Fruit fly (Drosophila melanogaster) whole organism, embryonic: ENCODE measurements around the gene Smox.

Source experiments
- ATbp ChIP-seq: fragments of 200-800 bp; sonication (Bioruptor generic); optimal IDR thresholded peaks from 2 replicates; lab custom pipeline; 2017; ENCODE audit warnings: missing biosample characterization, mild to moderate bottlenecking, missing genetic modification characterization, missing genetic modification reagents
- Atf3 ChIP-seq: fragments of 200-800 bp; sonication (Bioruptor generic); optimal IDR thresholded peaks from 3 replicates; lab custom pipeline; 2016; ENCODE audit warnings: missing biosample characterization, missing genetic modification characterization
- Bdp1 ChIP-seq: fragments of 200-800 bp; sonication (Bioruptor generic); optimal IDR thresholded peaks from 3 replicates; lab custom pipeline; 2016; ENCODE audit warnings: missing biosample characterization, missing genetic modification characterization
- CG10267 ChIP-seq: fragments of 200-800 bp; sonication (Bioruptor generic); optimal IDR thresholded peaks from 2 replicates; lab custom pipeline; 2018; ENCODE audit warnings: missing biosample characterization, mild to moderate bottlenecking, missing genetic modification characterization, moderate library complexity
- CG10979 ChIP-seq: fragments of 200-800 bp; sonication (Bioruptor generic); optimal IDR thresholded peaks from 2 replicates; lab custom pipeline; 2018; ENCODE audit warnings: missing biosample characterization, mild to moderate bottlenecking, missing genetic modification characterization, moderate library complexity
- CG12236 ChIP-seq: fragments of 200-800 bp; sonication (Bioruptor generic); optimal IDR thresholded peaks from 2 replicates; lab custom pipeline; 2016; ENCODE audit warnings: missing biosample characterization, missing genetic modification characterization
- CG12942 ChIP-seq: fragments of 200-800 bp; sonication (Bioruptor generic); optimal IDR thresholded peaks from 3 replicates; lab custom pipeline; 2016; ENCODE audit warnings: missing biosample characterization, missing genetic modification characterization
- CG13624 ChIP-seq: fragments of 200-800 bp; sonication (Bioruptor generic); optimal IDR thresholded peaks from 2 replicates; lab custom pipeline; 2016; ENCODE audit warnings: missing biosample characterization, missing genetic modification characterization
- CG15696 ChIP-seq: fragments of 200-800 bp; sonication (Bioruptor generic); optimal IDR thresholded peaks from 2 replicates; lab custom pipeline; 2019; ENCODE audit warnings: missing biosample characterization, mild to moderate bottlenecking, missing genetic modification characterization, moderate library complexity
- CG1603 ChIP-seq: fragments of 200-800 bp; sonication (Bioruptor generic); optimal IDR thresholded peaks from 2 replicates; lab custom pipeline; 2019; ENCODE audit warnings: missing biosample characterization, mild to moderate bottlenecking, missing genetic modification characterization, moderate library complexity
- CG16863 ChIP-seq: fragments of 200-800 bp; sonication (Bioruptor generic); optimal IDR thresholded peaks from 3 replicates; lab custom pipeline; 2016; ENCODE audit warnings: missing biosample characterization, missing genetic modification characterization
- CG17829 ChIP-seq: fragments of 200-800 bp; optimal IDR thresholded peaks from 2 replicates; lab custom pipeline; 2019; ENCODE audit warnings: missing biosample characterization, mild to moderate bottlenecking, missing genetic modification characterization, moderate library complexity
- CG18011 ChIP-seq: fragments of 200-800 bp; sonication (Bioruptor generic); optimal IDR thresholded peaks from 2 replicates; lab custom pipeline; 2017; ENCODE audit warnings: missing biosample characterization, missing genetic modification characterization, mild to moderate bottlenecking, moderate library complexity, missing genotype
- CG18262 ChIP-seq: fragments of 200-800 bp; optimal IDR thresholded peaks from 3 replicates; lab custom pipeline; 2019; ENCODE audit warnings: missing biosample characterization, mild to moderate bottlenecking, missing genetic modification characterization, moderate library complexity
- CG2116 ChIP-seq: fragments of 200-800 bp; sonication (Bioruptor generic); optimal IDR thresholded peaks from 3 replicates; lab custom pipeline; 2018; ENCODE audit warnings: missing biosample characterization, mild to moderate bottlenecking, missing genetic modification characterization
- CG2678 ChIP-seq: fragments of 200-800 bp; sonication (Bioruptor generic); optimal IDR thresholded peaks from 3 replicates; lab custom pipeline; 2019; ENCODE audit warnings: missing biosample characterization, mild to moderate bottlenecking, missing genetic modification characterization, moderate library complexity
- CG30403 ChIP-seq: fragments of 200-800 bp; sonication (Bioruptor generic); optimal IDR thresholded peaks from 3 replicates; lab custom pipeline; 2016; ENCODE audit warnings: missing biosample characterization, missing genetic modification characterization
- CG33213 ChIP-seq: fragments of 200-800 bp; sonication (Bioruptor generic); optimal IDR thresholded peaks from 3 replicates; lab custom pipeline; 2016; ENCODE audit warnings: missing biosample characterization, missing genetic modification characterization
- CG33557 ChIP-seq: fragments of 200-800 bp; sonication (Bioruptor generic); optimal IDR thresholded peaks from 2 replicates; lab custom pipeline; 2019; ENCODE audit warnings: missing biosample characterization, mild to moderate bottlenecking, missing genetic modification characterization, moderate library complexity
- CG3407 ChIP-seq: fragments of 200-800 bp; sonication (Bioruptor generic); optimal IDR thresholded peaks from 2 replicates; lab custom pipeline; 2018; ENCODE audit warnings: missing biosample characterization, mild to moderate bottlenecking, missing genetic modification characterization
- CG7745 ChIP-seq: fragments of 200-800 bp; sonication (Bioruptor generic); optimal IDR thresholded peaks from 2 replicates; lab custom pipeline; 2018; ENCODE audit warnings: missing biosample characterization, mild to moderate bottlenecking, missing genetic modification characterization, moderate library complexity
- CG8089 ChIP-seq: fragments of 200-800 bp; sonication (Bioruptor generic); optimal IDR thresholded peaks from 3 replicates; lab custom pipeline; 2016; ENCODE audit warnings: missing biosample characterization, missing genetic modification characterization
- CG9727 ChIP-seq: fragments of 200-800 bp; sonication (Bioruptor generic); optimal IDR thresholded peaks from 3 replicates; lab custom pipeline; 2017; ENCODE audit warnings: missing biosample characterization, mild to moderate bottlenecking, missing genetic modification characterization
- CkIIα-i1 ChIP-seq: fragments of 200-800 bp; sonication (Bioruptor generic); IDR thresholded peaks from 2 replicates; pipeline ENCODE4 v1.3.6; 2022; ENCODE audit warnings: missing biosample characterization, missing genetic modification characterization
- Dref ChIP-seq: fragments of 200-800 bp; sonication (Bioruptor generic); IDR thresholded peaks from 2 replicates; pipeline ENCODE4 v1.3.6; 2022; ENCODE audit warnings: missing biosample characterization, missing genetic modification characterization
- Drgx ChIP-seq: fragments of 200-800 bp; sonication (Bioruptor generic); IDR thresholded peaks from 2 replicates; pipeline ENCODE4 v1.3.6; 2022; ENCODE audit warnings: missing biosample characterization, missing genetic modification characterization
- Ets65A ChIP-seq: fragments of 200-800 bp; sonication (Bioruptor generic); peaks from one replicate; lab custom pipeline; 2016; ENCODE audit warnings: missing biosample characterization, missing genetic modification characterization
- HLH3B ChIP-seq: fragments of 200-800 bp; sonication (Bioruptor generic); IDR thresholded peaks from 2 replicates; pipeline ENCODE4 v1.3.6; 2022; ENCODE audit warnings: missing biosample characterization, missing genetic modification characterization
- Max ChIP-seq: fragments of 200-800 bp; sonication (Bioruptor generic); optimal IDR thresholded peaks from 2 replicates; lab custom pipeline; 2016; ENCODE audit warnings: missing biosample characterization, mild to moderate bottlenecking, missing genetic modification characterization
- Opbp ChIP-seq: fragments of 200-800 bp; sonication (Bioruptor generic); IDR thresholded peaks from 3 replicates; pipeline ENCODE4 v1.3.6; 2022; ENCODE audit warnings: missing biosample characterization, missing genetic modification characterization; ENCODE audit not compliant: partially characterized antibody
- Sox100B ChIP-seq: fragments of 200-800 bp; sonication (Bioruptor generic); optimal IDR thresholded peaks from 3 replicates; lab custom pipeline; 2018; ENCODE audit warnings: missing biosample characterization, mild to moderate bottlenecking, missing genetic modification characterization
- TFAM ChIP-seq: fragments of 200-800 bp; sonication (Bioruptor generic); optimal IDR thresholded peaks from 2 replicates; lab custom pipeline; 2017; ENCODE audit warnings: missing biosample characterization, missing genetic modification characterization, inconsistent platforms
- ara ChIP-seq: fragments of 200-800 bp; sonication (Bioruptor generic); IDR thresholded peaks from 2 replicates; pipeline ENCODE4 v1.3.6; 2022; ENCODE audit warnings: missing biosample characterization, missing genetic modification characterization
- ato ChIP-seq: fragments of 200-800 bp; sonication (Bioruptor generic); IDR thresholded peaks from 2 replicates; pipeline ENCODE4 v1.3.6; 2022; ENCODE audit warnings: missing biosample characterization, missing genetic modification characterization; ENCODE audit not compliant: partially characterized antibody
- az2 ChIP-seq: fragments of 200-800 bp; sonication (Bioruptor generic); optimal IDR thresholded peaks from 3 replicates; lab custom pipeline; 2016; ENCODE audit warnings: missing biosample characterization, missing genetic modification characterization
- bsh ChIP-seq, 2 experiments: fragments of 200-800 bp; sonication (Bioruptor generic); optimal IDR thresholded peaks; 2 replicates each; lab custom pipeline; 2017 to 2018; ENCODE audit warnings: mild to moderate bottlenecking in 2 of 2, missing biosample characterization in 2 of 2, missing genetic modification characterization in 2 of 2, moderate library complexity in 1 of 2
- chif ChIP-seq, 2 experiments: fragments of 200-800 bp; sonication (Bioruptor generic); optimal IDR thresholded peaks; 3 replicates each; lab custom pipeline; 2016; ENCODE audit warnings: missing biosample characterization in 2 of 2, missing genetic modification characterization in 2 of 2
- chm ChIP-seq: fragments of 200-800 bp; sonication (Bioruptor generic); IDR thresholded peaks from 2 replicates; pipeline ENCODE4 v1.3.6; 2022; ENCODE audit warnings: missing biosample characterization, missing genetic modification characterization
- dmrt11E ChIP-seq: fragments of 200-800 bp; sonication (Bioruptor generic); optimal IDR thresholded peaks from 3 replicates; lab custom pipeline; 2018; ENCODE audit warnings: missing biosample characterization, mild to moderate bottlenecking, missing genetic modification characterization, moderate library complexity
- gro ChIP-seq: fragments of 200-800 bp; sonication (Bioruptor generic); optimal IDR thresholded peaks from 2 replicates; lab custom pipeline; 2016; ENCODE audit warnings: missing biosample characterization, missing genetic modification characterization
- hkb ChIP-seq, 2 experiments: fragments of 200-800 bp in 1 of 2; fragments of >200 bp in 1 of 2; sonication (Bioruptor generic) in 1 of 2; IDR thresholded peaks in 1 of 2; optimal IDR thresholded peaks in 1 of 2; 2 replicates each; pipeline versions ENCODE4 v1.3.6 to Lab custom; 2017 to 2022; ENCODE audit warnings: missing biosample characterization in 1 of 2, missing genetic modification characterization in 1 of 2
- lbe ChIP-seq: fragments of 200-800 bp; sonication (Bioruptor generic); optimal IDR thresholded peaks from 2 replicates; lab custom pipeline; 2016; ENCODE audit warnings: missing biosample characterization, mild to moderate bottlenecking, missing genetic modification characterization
- lola ChIP-seq, 3 experiments: fragments of >200 bp in 2 of 3; fragments of 200-800 bp in 1 of 3; sonication (Bioruptor generic) in 1 of 3; optimal IDR thresholded peaks; 2 replicates each; lab custom pipeline; 2017 to 2019; ENCODE audit warnings: missing biosample characterization in 3 of 3, missing genetic modification characterization in 3 of 3, mild to moderate bottlenecking in 1 of 3, moderate library complexity in 1 of 3
- nmo ChIP-seq: fragments of 200-800 bp; sonication (Bioruptor generic); optimal IDR thresholded peaks from 2 replicates; lab custom pipeline; 2018; ENCODE audit warnings: missing biosample characterization, mild to moderate bottlenecking, missing genetic modification characterization, moderate library complexity
- row ChIP-seq: fragments of 200-800 bp; sonication (Bioruptor generic); IDR thresholded peaks from 3 replicates; pipeline ENCODE4 v1.3.6; 2022; ENCODE audit warnings: missing biosample characterization, missing genetic modification characterization
- sens ChIP-seq: fragments of 200-800 bp; sonication (Bioruptor generic); peaks from one replicate; lab custom pipeline; 2016; ENCODE audit warnings: missing biosample characterization, missing genetic modification characterization
- sisA ChIP-seq: fragments of 200-800 bp; sonication (Bioruptor generic); IDR thresholded peaks from 2 replicates; pipeline ENCODE4 v1.3.6; 2022; ENCODE audit warnings: missing biosample characterization, missing genetic modification characterization
- trem ChIP-seq: fragments of 200-800 bp; optimal IDR thresholded peaks from 3 replicates; lab custom pipeline; 2019; ENCODE audit warnings: missing biosample characterization, mild to moderate bottlenecking, missing genetic modification characterization, moderate library complexity
- zen ChIP-seq: fragments of 200-800 bp; sonication (Bioruptor generic); optimal IDR thresholded peaks from 3 replicates; lab custom pipeline; 2018; ENCODE audit warnings: missing biosample characterization, mild to moderate bottlenecking, missing genetic modification characterization, moderate library complexity

The Smox gene

dm6 chrX:8125224-8125649 lies 16.8 kb downstream of the Smox start (continued):
- no peak for TF ChIP-seq CG18011 (GFP tag; lab: Kevin White, UChicago)
- no peak for TF ChIP-seq hkb (optimal IDR thresholded peaks at IDR 0.05; lab: Kevin White, UChicago)
- TF ChIP-seq hkb (GFP tag; IDR thresholded peaks at IDR 0.05; lab: Robert Waterston, UW), result 0 out of 2 replicates have a peak, but pooled peaks have one; percentile 49
- peak; percentile 7 for TF ChIP-seq trem (tag; lab: Kevin White, UChicago)
- TF ChIP-seq HLH3B (GFP tag; lab: Robert Waterston, UW), result peak; percentile 33; the same call in 1 of the 2 replicates
- TF ChIP-seq CG8089 (GFP tag; lab: Kevin White, UChicago), result no peak
- TF ChIP-seq CG12236 (GFP tag; lab: Kevin White, UChicago), result no peak
- peak; percentile 41 for TF ChIP-seq CG12942 (GFP tag; lab: Kevin White, UChicago)
- TF ChIP-seq CkIIα-i1 (GFP tag; lab: Robert Waterston, UW), result no peak
- no peak for TF ChIP-seq ara
- peak; percentile 47 for TF ChIP-seq zen (tag; lab: Kevin White, UChicago)
- no peak for TF ChIP-seq ato
- TF ChIP-seq gro (GFP tag; lab: Kevin White, UChicago), result no peak
- peak; percentile 85 for TF ChIP-seq CG18262 (tag; lab: Kevin White, UChicago)
- peak; percentile 8 for TF ChIP-seq Max (GFP tag; lab: Kevin White, UChicago)
- TF ChIP-seq Atf3, result no peak
- peak; percentile 65 for TF ChIP-seq Ets65A (GFP tag; lab: Kevin White, UChicago)

DNA sequence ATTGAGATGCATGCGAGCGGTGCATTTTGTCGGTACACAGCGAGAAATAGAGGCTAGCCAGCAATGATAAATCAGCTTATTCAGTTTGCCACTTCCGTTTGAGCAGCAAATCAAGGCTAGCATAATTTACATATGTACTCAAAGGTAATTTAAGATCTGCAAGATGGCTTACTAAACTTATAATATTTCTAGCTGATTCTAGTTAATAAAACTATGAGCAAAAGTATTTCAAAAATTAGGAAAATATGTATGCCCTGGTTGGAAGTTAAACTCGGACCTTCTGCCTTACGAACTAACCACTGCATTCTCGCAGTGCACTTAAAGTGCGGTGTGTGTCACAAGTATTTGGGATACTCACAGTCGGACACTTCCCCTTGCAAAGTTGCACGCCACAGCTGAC lies 19.2 kb downstream of the Smox start:
- TF ChIP-seq bsh (GFP tag; optimal IDR thresholded peaks at IDR 0.05; lab: Kevin White, UChicago), result peak in 1 of 2 experiments; percentile 51
- peak; percentile 40 for TF ChIP-seq CG9727 (GFP tag; lab: Kevin White, UChicago)
- no peak for TF ChIP-seq CG33213 (GFP tag; lab: Kevin White, UChicago)
- peak; percentile 2 for TF ChIP-seq CG33557
- peak; percentile 34 for TF ChIP-seq CG17829 (tag; lab: Kevin White, UChicago)
- no peak for TF ChIP-seq sisA
- peak; percentile 15 for TF ChIP-seq CG30403
- TF ChIP-seq row, result peak; percentile 21; the same call in 1 of the 3 replicates
- TF ChIP-seq CG15696 (tag; lab: Kevin White, UChicago), result peak; percentile 11
- TF ChIP-seq lola (GFP tag; optimal IDR thresholded peaks at IDR 0.05; lab: Kevin White, UChicago), result peak in 1 of 3 experiments; percentile 57
- no peak for TF ChIP-seq TFAM (GFP tag; lab: Kevin White, UChicago)
- TF ChIP-seq CG16863 (GFP tag; lab: Kevin White, UChicago), result peak; percentile 5
- no peak for TF ChIP-seq lbe
- peak; percentile 18 for TF ChIP-seq Sox100B
- peak; percentile 79 for TF ChIP-seq sens
- peak; percentile 21 for TF ChIP-seq CG10267 (tag; lab: Kevin White, UChicago)
- TF ChIP-seq Bdp1 (GFP tag; lab: Kevin White, UChicago), result no peak
- TF ChIP-seq dmrt11E (tag; lab: Kevin White, UChicago), result peak; percentile 31
- TF ChIP-seq CG13624 (GFP tag; lab: Kevin White, UChicago), result no peak
- TF ChIP-seq CG2678, result peak; percentile 21
- TF ChIP-seq nmo (GFP tag; lab: Kevin White, UChicago), result peak; percentile 60
- TF ChIP-seq CG10979 (tag; lab: Kevin White, UChicago), result peak; percentile 54
- TF ChIP-seq chm (GFP tag; lab: Robert Waterston, UW), result no peak
- peak; percentile 11 for TF ChIP-seq ATbp (GFP tag; lab: Kevin White, UChicago)
- peak; percentile 3 for TF ChIP-seq CG3407 (GFP tag; lab: Kevin White, UChicago)
- TF ChIP-seq Dref (GFP tag; lab: Robert Waterston, UW), result no peak
- TF ChIP-seq CG7745 (tag; lab: Kevin White, UChicago), result no peak
- peak; percentile 70 for TF ChIP-seq Drgx (GFP tag; lab: Robert Waterston, UW)
- TF ChIP-seq CG1603 (tag; lab: Kevin White, UChicago), result peak; percentile 38
- TF ChIP-seq chif (GFP tag; optimal IDR thresholded peaks at IDR 0.05; lab: Kevin White, UChicago), result peak in 1 of 2 experiments; percentile 5
- peak; percentile 12 for TF ChIP-seq CG2116 (GFP tag; lab: Kevin White, UChicago)
- TF ChIP-seq Opbp, result no peak
- TF ChIP-seq az2 (GFP tag; lab: Kevin White, UChicago), result peak; percentile 2
